Worm (Caenorhabditis elegans) whole organism, midembryonic: Measurements from ENCODE around the gene Y41D4B.14.

Experiments
- cog-1 ChIP-seq: sonication (generic microtip); optimal IDR thresholded peaks from 2 replicates; lab custom pipeline; 2016; ENCODE audit warnings: missing genetic modification characterization, missing compliant biosample characterization
- flt-1 ChIP-seq: fragments of 200-800 bp; sonication (Bioruptor generic); IDR thresholded peaks from 2 replicates; pipeline ENCODE4 v1.3.6; 2022; ENCODE audit warnings: missing genetic modification characterization, missing compliant biosample characterization
- klf-2 ChIP-seq: fragments of 200-800 bp; sonication (Bioruptor generic); conservative IDR thresholded peaks from 2 replicates; pipeline ENCODE4 v1.3.6; 2022; ENCODE audit warnings: missing genetic modification reagents, missing genetic modification characterization, missing compliant biosample characterization
- ref-1 ChIP-seq: fragments of 200-800 bp; sonication (Bioruptor generic); conservative IDR thresholded peaks from 2 replicates; pipeline ENCODE4 v1.3.6; 2022; ENCODE audit warnings: missing genetic modification reagents, missing genetic modification characterization, missing compliant biosample characterization

DNA sequence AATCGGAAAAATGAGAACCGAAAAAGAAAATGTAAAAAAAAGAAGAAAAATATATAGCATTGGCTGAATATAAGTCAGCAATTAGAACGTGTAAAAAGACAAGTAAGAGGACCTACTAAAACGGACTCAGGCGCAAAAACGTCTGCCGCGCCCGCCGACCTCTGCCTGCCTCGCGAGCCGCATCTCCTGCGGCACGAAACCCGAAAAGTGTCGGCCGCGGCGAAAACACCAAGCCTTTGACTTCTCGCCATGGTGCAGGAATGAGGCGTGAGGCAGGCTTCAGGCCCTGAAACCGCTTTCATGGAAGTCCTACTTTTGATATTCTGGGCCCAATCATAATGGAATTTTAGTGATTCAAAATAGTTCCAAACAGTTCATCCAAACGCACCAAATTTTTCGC is 11.1 kb upstream of the Y41D4B.14 start:
- TF ChIP-seq cog-1 (tag; lab: Kevin White, UChicago) (no peak), flt-1 (GFP tag; lab: Robert Waterston, UW) (no peak), klf-2 (GFP tag; lab: Robert Waterston, UW) (no peak), ref-1 (no peak)
